Fruit fly (Drosophila melanogaster) whole organism, embryonic: ENCODE data around the gene CG8814.

ENCODE experiments used
- Asciz ChIP-seq: fragments of 200-800 bp; sonication (Bioruptor generic); optimal IDR thresholded peaks from 2 replicates; lab custom pipeline; 2017; ENCODE audit warnings: missing biosample characterization, mild to moderate bottlenecking, missing genetic modification characterization, missing genetic modification reagents
- Bdp1 ChIP-seq: fragments of 200-800 bp; sonication (Bioruptor generic); optimal IDR thresholded peaks from 3 replicates; lab custom pipeline; 2016; ENCODE audit warnings: missing biosample characterization, missing genetic modification characterization
- CG10959 ChIP-seq: fragments of 200-800 bp; sonication (Bioruptor generic); IDR thresholded peaks from 2 replicates; pipeline ENCODE4 v1.3.6; 2022; ENCODE audit warnings: missing biosample characterization, missing genetic modification characterization
- CG13296 ChIP-seq: fragments of 200-800 bp; sonication (Bioruptor generic); optimal IDR thresholded peaks from 3 replicates; lab custom pipeline; 2018; ENCODE audit warnings: missing biosample characterization, mild to moderate bottlenecking, missing genetic modification characterization
- CG1792 ChIP-seq: fragments of 200-800 bp; sonication (Bioruptor generic); optimal IDR thresholded peaks from 2 replicates; lab custom pipeline; 2016; ENCODE audit warnings: missing biosample characterization, missing genetic modification characterization
- CG2116 ChIP-seq: fragments of 200-800 bp; sonication (Bioruptor generic); optimal IDR thresholded peaks from 3 replicates; lab custom pipeline; 2018; ENCODE audit warnings: missing biosample characterization, mild to moderate bottlenecking, missing genetic modification characterization
- CG2202 ChIP-seq: fragments of 200-800 bp; sonication (Bioruptor generic); optimal IDR thresholded peaks from 2 replicates; lab custom pipeline; 2018; ENCODE audit warnings: missing biosample characterization, mild to moderate bottlenecking, missing genetic modification characterization
- CG31388 ChIP-seq: fragments of 200-800 bp; sonication (Bioruptor generic); optimal IDR thresholded peaks from 2 replicates; lab custom pipeline; 2016; ENCODE audit warnings: missing biosample characterization, missing genetic modification characterization
- CG32532 ChIP-seq: fragments of 200-800 bp; sonication (Bioruptor generic); IDR thresholded peaks from 2 replicates; pipeline ENCODE4 v1.3.6; 2022; ENCODE audit warnings: missing biosample characterization, missing genetic modification characterization
- CG32772 ChIP-seq: fragments of 200-800 bp; sonication (Bioruptor generic); IDR thresholded peaks from 2 replicates; pipeline ENCODE4 v1.3.6; 2022; ENCODE audit warnings: missing biosample characterization, missing genetic modification characterization
- CG4730 ChIP-seq: fragments of 200-800 bp; sonication (Bioruptor generic); IDR thresholded peaks from 2 replicates; pipeline ENCODE4 v1.3.6; 2022; ENCODE audit warnings: missing biosample characterization, missing genetic modification characterization
- CG6175 ChIP-seq: fragments of 200-800 bp; sonication (Bioruptor generic); IDR thresholded peaks from 3 replicates; pipeline ENCODE4 v1.3.6; 2022; ENCODE audit warnings: missing biosample characterization, missing genetic modification characterization
- CG7556 ChIP-seq: fragments of 200-800 bp; sonication (Bioruptor generic); optimal IDR thresholded peaks from 2 replicates; lab custom pipeline; 2017; ENCODE audit warnings: missing biosample characterization, mild to moderate bottlenecking, missing genetic modification characterization
- CG7839 ChIP-seq: fragments of 200-800 bp; sonication (Bioruptor generic); optimal IDR thresholded peaks from 3 replicates; lab custom pipeline; 2018; ENCODE audit warnings: missing biosample characterization, mild to moderate bottlenecking, missing genetic modification characterization, moderate library complexity
- Deaf1 ChIP-seq: fragments of 200-800 bp; optimal IDR thresholded peaks from 3 replicates; lab custom pipeline; 2019; ENCODE audit warnings: missing biosample characterization, mild to moderate bottlenecking, missing genetic modification characterization, moderate library complexity
- Doc2 ChIP-seq: fragments of 200-800 bp; sonication (Bioruptor generic); IDR thresholded peaks from 2 replicates; pipeline ENCODE4 v1.3.6; 2022; ENCODE audit warnings: missing biosample characterization, missing genetic modification characterization
- Ets97D ChIP-seq: fragments of 200-800 bp; sonication (Bioruptor generic); optimal IDR thresholded peaks from 3 replicates; lab custom pipeline; 2016; ENCODE audit warnings: missing biosample characterization, missing genetic modification characterization
- HLHmδ ChIP-seq: fragments of 200-800 bp; sonication (Bioruptor generic); optimal IDR thresholded peaks from 2 replicates; lab custom pipeline; 2018; ENCODE audit warnings: missing biosample characterization, mild to moderate bottlenecking, missing genetic modification characterization, moderate library complexity
- HmgD ChIP-seq: fragments of 200-800 bp; sonication (Bioruptor generic); optimal IDR thresholded peaks from 3 replicates; lab custom pipeline; 2016; ENCODE audit warnings: missing biosample characterization, missing genetic modification characterization
- MTF-1 ChIP-seq: fragments of 200-800 bp; sonication (Bioruptor generic); optimal IDR thresholded peaks from 2 replicates; lab custom pipeline; 2018; ENCODE audit warnings: missing biosample characterization, mild to moderate bottlenecking, missing genetic modification characterization, borderline replicate concordance
- Nf-YA ChIP-seq: fragments of 200-800 bp; sonication (Bioruptor generic); IDR thresholded peaks from 2 replicates; pipeline ENCODE4 v1.3.6; 2022; ENCODE audit warnings: missing biosample characterization, missing genetic modification characterization
- Oli ChIP-seq: fragments of 200-800 bp; sonication (Bioruptor generic); optimal IDR thresholded peaks from 2 replicates; lab custom pipeline; 2018; ENCODE audit warnings: missing biosample characterization, mild to moderate bottlenecking, missing genetic modification characterization, moderate library complexity
- Poxn ChIP-seq: fragments of 200-800 bp; sonication (Bioruptor generic); IDR thresholded peaks from 2 replicates; pipeline ENCODE4 v1.3.6; 2022; ENCODE audit warnings: missing biosample characterization, missing genetic modification characterization
- Ssrp ChIP-seq: fragments of 200-800 bp; sonication (Bioruptor generic); optimal IDR thresholded peaks from 2 replicates; lab custom pipeline; 2018; ENCODE audit warnings: missing biosample characterization, mild to moderate bottlenecking, missing genetic modification characterization, moderate library complexity
- Trl ChIP-seq, 3 experiments: fragments of >200 bp in 2 of 3; fragments of 200-800 bp in 1 of 3; sonication (Bioruptor generic) in 1 of 3; optimal IDR thresholded peaks; 2 replicates in 1 of 3; 3 replicates in 2 of 3; lab custom pipeline; 2016 to 2017; ENCODE audit warnings: missing biosample characterization in 1 of 3, missing genetic modification characterization in 1 of 3
- ato ChIP-seq: fragments of 200-800 bp; sonication (Bioruptor generic); IDR thresholded peaks from 2 replicates; pipeline ENCODE4 v1.3.6; 2022; ENCODE audit warnings: missing biosample characterization, missing genetic modification characterization; ENCODE audit not compliant: partially characterized antibody
- cg ChIP-seq: fragments of 200-800 bp; sonication (Bioruptor generic); optimal IDR thresholded peaks from 3 replicates; lab custom pipeline; 2019; ENCODE audit warnings: missing biosample characterization, mild to moderate bottlenecking, missing genetic modification characterization, moderate library complexity
- ci ChIP-seq: fragments of 200-800 bp; sonication (Bioruptor generic); IDR thresholded peaks from 3 replicates; pipeline ENCODE4 v1.3.6; 2022; ENCODE audit warnings: missing biosample characterization, missing genetic modification characterization
- disco-r ChIP-seq: fragments of 200-800 bp; sonication (Bioruptor generic); optimal IDR thresholded peaks from 2 replicates; lab custom pipeline; 2016; ENCODE audit warnings: missing biosample characterization, missing genetic modification characterization
- dysf ChIP-seq: fragments of 200-800 bp; sonication (Bioruptor generic); IDR thresholded peaks from 3 replicates; pipeline ENCODE4 v1.3.6; 2022; ENCODE audit warnings: missing biosample characterization, missing genetic modification characterization
- emc ChIP-seq: fragments of 200-800 bp; sonication (Bioruptor generic); optimal IDR thresholded peaks from 2 replicates; lab custom pipeline; 2016; ENCODE audit warnings: missing biosample characterization, missing genetic modification characterization
- ftz-f1 ChIP-seq: fragments of 200-800 bp; sonication (Bioruptor generic); optimal IDR thresholded peaks from 2 replicates; lab custom pipeline; 2016; ENCODE audit warnings: missing biosample characterization, missing genetic modification characterization
- gem ChIP-seq: fragments of 200-800 bp; sonication (Bioruptor generic); optimal IDR thresholded peaks from 2 replicates; lab custom pipeline; 2019; ENCODE audit warnings: missing biosample characterization, mild to moderate bottlenecking, missing genetic modification characterization, moderate library complexity
- gsb-n ChIP-seq: fragments of 200-800 bp; sonication (Bioruptor generic); optimal IDR thresholded peaks from 3 replicates; lab custom pipeline; 2018; ENCODE audit warnings: missing biosample characterization, mild to moderate bottlenecking, missing genetic modification characterization
- gt ChIP-seq: fragments of 200-800 bp; sonication (Bioruptor generic); IDR thresholded peaks from 2 replicates; pipeline ENCODE4 v1.3.6; 2022; ENCODE audit warnings: missing biosample characterization, missing genetic modification characterization
- hbn ChIP-seq: fragments of 200-800 bp; sonication (Bioruptor generic); IDR thresholded peaks from 2 replicates; pipeline ENCODE4 v1.3.6; 2022; ENCODE audit warnings: missing biosample characterization, missing genetic modification characterization; ENCODE audit not compliant: partially characterized antibody
- jigr1 ChIP-seq: fragments of 200-800 bp; sonication (Bioruptor generic); IDR thresholded peaks from 3 replicates; pipeline ENCODE4 v1.3.6; 2022; ENCODE audit warnings: missing biosample characterization, missing genetic modification characterization
- kni ChIP-seq: fragments of 200-800 bp; sonication (Bioruptor generic); optimal IDR thresholded peaks from 3 replicates; lab custom pipeline; 2017; ENCODE audit warnings: mild to moderate bottlenecking, missing biosample characterization, missing genetic modification reagents, missing genetic modification characterization
- mld ChIP-seq: fragments of 200-800 bp; sonication (Bioruptor generic); IDR thresholded peaks from 3 replicates; pipeline ENCODE4 v1.3.6; 2022; ENCODE audit warnings: missing biosample characterization, missing genetic modification characterization; ENCODE audit not compliant: partially characterized antibody
- pnt ChIP-seq: fragments of 200-800 bp; sonication (Bioruptor generic); optimal IDR thresholded peaks from 3 replicates; lab custom pipeline; 2016; ENCODE audit warnings: missing biosample characterization, missing genetic modification characterization
- psq ChIP-seq: fragments of 200-800 bp; sonication (Bioruptor generic); optimal IDR thresholded peaks from 2 replicates; lab custom pipeline; 2017; ENCODE audit warnings: missing biosample characterization, missing genetic modification characterization
- sd ChIP-seq: fragments of 200-800 bp; sonication (Bioruptor generic); optimal IDR thresholded peaks from 3 replicates; lab custom pipeline; 2018; ENCODE audit warnings: missing biosample characterization, mild to moderate bottlenecking, missing genetic modification characterization, moderate library complexity
- seq ChIP-seq: fragments of 200-800 bp; sonication (Bioruptor generic); IDR thresholded peaks from 2 replicates; pipeline ENCODE4 v1.3.6; 2022; ENCODE audit warnings: missing biosample characterization, missing genetic modification characterization
- sim ChIP-seq: fragments of 200-800 bp; sonication (Bioruptor generic); IDR thresholded peaks from 2 replicates; pipeline ENCODE4 v1.3.6; 2022; ENCODE audit warnings: missing biosample characterization, missing genetic modification characterization
- slp2 ChIP-seq: fragments of 200-800 bp; sonication (Bioruptor generic); optimal IDR thresholded peaks from 2 replicates; lab custom pipeline; 2016; ENCODE audit warnings: missing biosample characterization, missing genetic modification characterization
- sqz ChIP-seq: fragments of 200-800 bp; sonication (Bioruptor generic); optimal IDR thresholded peaks from 3 replicates; lab custom pipeline; 2018; ENCODE audit warnings: missing biosample characterization, mild to moderate bottlenecking, missing genetic modification characterization
- sr ChIP-seq: fragments of 200-800 bp; sonication (Bioruptor generic); IDR thresholded peaks from 3 replicates; pipeline ENCODE4 v1.3.6; 2022; ENCODE audit warnings: missing biosample characterization, missing genetic modification characterization
- tio ChIP-seq: fragments of 200-800 bp; sonication (Bioruptor generic); optimal IDR thresholded peaks from 2 replicates; lab custom pipeline; 2017; ENCODE audit warnings: missing biosample characterization, missing genetic modification characterization, inconsistent platforms
- tna ChIP-seq: fragments of 200-800 bp; sonication (Bioruptor generic); IDR thresholded peaks from 2 replicates; pipeline ENCODE4 v1.3.6; 2022; ENCODE audit warnings: missing biosample characterization, missing genetic modification characterization; ENCODE audit not compliant: partially characterized antibody

The CG8814 gene

dm6 chr2L:2908440-2909154, 33.9 kb downstream of the CG8814 start (continued):
- TF ChIP-seq ftz-f1 (peak; percentile 73), gt (GFP tag; lab: Robert Waterston, UW) (no peak), emc (no peak), CG4730 (no peak), hbn (GFP tag; lab: Robert Waterston, UW) (no peak), tio (GFP tag; lab: Kevin White, UChicago) (no peak), Asciz (peak; percentile 28), slp2 (GFP tag; lab: Kevin White, UChicago) (no peak), Ssrp (tag; lab: Kevin White, UChicago) (no peak), gsb-n (tag; lab: Kevin White, UChicago) (no peak), CG6175 (no peak), CG32532 (GFP tag; lab: Robert Waterston, UW) (peak; percentile 7; the same call in 1 of the 2 replicates), Deaf1 (tag; lab: Kevin White, UChicago) (peak; percentile 51), Bdp1 (no peak), kni (peak; percentile 73)

DNA sequence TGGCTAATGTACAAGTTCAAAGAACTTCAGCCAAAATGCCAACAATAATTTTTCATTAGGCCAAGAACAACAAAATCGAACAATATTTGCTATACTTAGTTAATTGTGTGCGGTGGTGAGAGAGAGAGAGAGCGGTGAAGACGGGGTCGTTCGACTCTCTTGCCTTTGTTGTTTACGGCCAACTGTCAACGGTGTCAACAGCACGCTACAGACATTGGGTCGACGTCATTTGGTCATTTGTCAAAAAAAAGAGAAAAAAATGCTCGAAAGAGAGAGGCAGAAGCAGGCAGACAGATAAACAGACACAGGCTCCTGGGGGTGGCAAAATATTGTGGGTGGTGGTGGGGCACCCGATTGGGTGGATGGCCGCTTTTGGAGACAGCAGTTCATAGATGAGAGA, 34.8 kb downstream of the CG8814 start:
- TF ChIP-seq CG2202 (no peak), mld (no peak), Trl (optimal IDR thresholded peaks at IDR 0.05; lab: Kevin White, UChicago) (peak; percentile 55 to 66), Trl (GFP tag; optimal IDR thresholded peaks at IDR 0.05; lab: Kevin White, UChicago) (no peak), disco-r (no peak), sr (0 out of 3 replicates have a peak, but pooled peaks have one; percentile 25), seq (GFP tag; lab: Robert Waterston, UW) (peak; percentile 21; the same call in 1 of the 2 replicates), HmgD (GFP tag; lab: Kevin White, UChicago) (no peak), Nf-YA (0 out of 2 replicates have a peak, but pooled peaks have one; percentile 15), dysf (GFP tag; lab: Robert Waterston, UW) (0 out of 3 replicates have a peak, but pooled peaks have one; percentile 15), MTF-1 (GFP tag; lab: Kevin White, UChicago) (peak; percentile 22), sim (GFP tag; lab: Robert Waterston, UW) (no peak), CG13296 (GFP tag; lab: Kevin White, UChicago) (peak; percentile 2), ato (no peak), CG2116 (GFP tag; lab: Kevin White, UChicago) (no peak), HLHmδ (GFP tag; lab: Kevin White, UChicago) (peak; percentile 44), Ets97D (no peak), CG7556 (no peak), psq (GFP tag; lab: Kevin White, UChicago) (no peak), Doc2 (GFP tag; lab: Robert Waterston, UW) (no peak), jigr1 (no peak), gt (GFP tag; lab: Robert Waterston, UW) (no peak), Oli (tag; lab: Kevin White, UChicago) (no peak), gem (tag; lab: Kevin White, UChicago) (no peak), cg (GFP tag; lab: Kevin White, UChicago) (no peak), sqz (GFP tag; lab: Kevin White, UChicago) (peak; percentile 59), CG31388 (GFP tag; lab: Kevin White, UChicago) (no peak), sd (no peak), CG7839 (tag; lab: Kevin White, UChicago) (no peak), ci (GFP tag; lab: Robert Waterston, UW) (peak; percentile 42; the same call in 1 of the 3 replicates), CG32772 (GFP tag; lab: Robert Waterston, UW) (no peak), CG1792 (no peak), tna (GFP tag; lab: Robert Waterston, UW) (no peak), CG10959 (GFP tag; lab: Robert Waterston, UW) (no peak), Poxn (GFP tag; lab: Robert Waterston, UW) (no peak), pnt (GFP tag; lab: Kevin White, UChicago) (no peak)
